Worm (Caenorhabditis elegans): ENCODE measurements around the gene nhr-198.

DNA sequence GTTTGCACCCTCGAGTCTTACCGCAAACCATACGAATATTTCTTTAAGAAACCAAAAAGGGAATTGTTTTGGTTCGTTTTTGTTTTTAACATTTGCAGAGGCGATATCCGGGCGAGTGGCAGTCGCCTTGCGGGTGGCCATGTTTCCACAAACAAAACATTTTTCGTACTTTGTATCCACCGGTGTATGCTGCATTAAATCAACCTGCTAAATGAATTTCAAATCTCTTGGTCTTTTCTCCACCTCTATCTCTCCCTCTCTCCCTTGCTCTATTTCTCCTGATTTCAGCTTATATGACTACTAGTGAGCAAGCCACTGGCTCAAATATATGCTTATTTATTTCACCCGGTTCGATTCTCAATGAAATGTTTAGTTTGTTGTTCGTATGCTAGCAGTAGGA, 16.6 kb upstream of the nhr-198 start, which contains the start of gene nhr-52:
- no peak for TF ChIP-seq elt-1 (tag; optimal IDR thresholded peaks at IDR 0.05)
- TF ChIP-seq elt-3 (tag; optimal IDR thresholded peaks at IDR 0.05), result no peak
- TF ChIP-seq nhr-237 (tag; optimal IDR thresholded peaks at IDR 0.05), result no peak
- TF ChIP-seq egl-27 (tag; optimal IDR thresholded peaks at IDR 0.05), result no peak
- no peak for TF ChIP-seq nhr-11 (tag; optimal IDR thresholded peaks at IDR 0.05)
- no peak for TF ChIP-seq eor-1 (tag; optimal IDR thresholded peaks at IDR 0.05)
- TF ChIP-seq ceh-16 (tag; optimal IDR thresholded peaks at IDR 0.05), result no peak
- TF ChIP-seq jun-1 (tag; optimal IDR thresholded peaks at IDR 0.05), result no peak
- no peak for TF ChIP-seq pha-4 (tag; optimal IDR thresholded peaks at IDR 0.05)
- TF ChIP-seq unc-62 (GFP tag; optimal IDR thresholded peaks at IDR 0.05), result no peak

Data from whole organism, L3 larva.